Worm (Caenorhabditis elegans) whole organism, L3 larva: ENCODE measurements around the gene F13E9.19.

ENCODE experiments used
- ama-1 ChIP-seq: fragments of 150-350 bp; optimal IDR thresholded peaks from 2 replicates; lab custom pipeline; 2018
- jun-1 ChIP-seq: fragments of 150-350 bp; optimal IDR thresholded peaks from 2 replicates; lab custom pipeline; 2014; ENCODE audit warnings: missing biosample characterization, missing genetic modification reagents, missing genetic modification characterization
- lin-39 ChIP-seq: fragments of 150-350 bp; optimal IDR thresholded peaks from 2 replicates; lab custom pipeline; 2018; ENCODE audit warnings: missing biosample characterization, missing genetic modification reagents, missing genetic modification characterization
- mdl-1 ChIP-seq: fragments of 150-350 bp; optimal IDR thresholded peaks from 2 replicates; lab custom pipeline; 2014; ENCODE audit warnings: missing biosample characterization, missing genetic modification characterization
- nhr-67 ChIP-seq: fragments of 150-350 bp; optimal IDR thresholded peaks from 2 replicates; lab custom pipeline; 2014; ENCODE audit warnings: missing biosample characterization, missing genetic modification characterization

DNA sequence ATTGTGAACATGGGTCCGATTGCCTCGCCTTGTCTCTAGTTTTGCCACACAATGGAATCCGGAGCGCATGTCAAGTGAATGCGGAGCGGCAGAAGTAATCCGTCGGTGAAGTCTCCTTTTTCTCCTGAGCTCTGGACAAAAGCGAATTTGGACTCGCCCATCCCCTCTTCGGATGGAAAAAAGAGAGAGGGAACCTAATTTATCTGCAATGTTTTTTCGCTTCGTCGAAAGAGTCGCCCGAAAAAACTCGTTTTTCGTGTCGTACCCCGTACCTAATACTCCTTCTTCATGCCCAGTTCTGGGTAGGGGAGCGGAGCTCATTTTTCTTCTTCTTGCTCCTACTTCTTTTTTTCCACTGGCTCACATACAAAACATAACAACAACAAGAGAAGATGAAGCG lies 29.0 kb upstream of the F13E9.19 start:
- TF ChIP-seq lin-39 (no peak), jun-1 (no peak), nhr-67 (tag; lab: Kevin White, UChicago) (no peak), ama-1 (lab: Kevin White, UChicago) (no peak), mdl-1 (tag; lab: Kevin White, UChicago) (no peak)
